Fruit fly (Drosophila melanogaster) whole organism, embryonic: ENCODE measurements around the gene Plc21C.

Experiments
- Abd-B ChIP-seq: fragments of 200-800 bp; sonication (Bioruptor generic); optimal IDR thresholded peaks from 2 replicates; lab custom pipeline; 2018; ENCODE audit warnings: missing biosample characterization, mild to moderate bottlenecking, missing genetic modification characterization, moderate library complexity
- Atf3 ChIP-seq: fragments of 200-800 bp; sonication (Bioruptor generic); optimal IDR thresholded peaks from 3 replicates; lab custom pipeline; 2016; ENCODE audit warnings: missing biosample characterization, missing genetic modification characterization
- Bgb ChIP-seq: fragments of 200-800 bp; sonication (Bioruptor generic); IDR thresholded peaks from 2 replicates; pipeline ENCODE4 v1.3.6; 2022; ENCODE audit warnings: missing biosample characterization, missing genetic modification characterization; ENCODE audit not compliant: partially characterized antibody
- CG10321 ChIP-seq: fragments of 200-800 bp; sonication (Bioruptor generic); IDR thresholded peaks from 2 replicates; pipeline ENCODE4 v1.3.6; 2022; ENCODE audit warnings: missing biosample characterization, missing genetic modification characterization
- CG10654 ChIP-seq: fragments of 200-800 bp; sonication (Bioruptor generic); optimal IDR thresholded peaks from 2 replicates; lab custom pipeline; 2016; ENCODE audit warnings: missing biosample characterization, missing genetic modification characterization
- CG11504 ChIP-seq: fragments of 200-800 bp; sonication (Bioruptor generic); optimal IDR thresholded peaks from 3 replicates; lab custom pipeline; 2019; ENCODE audit warnings: missing biosample characterization, mild to moderate bottlenecking, missing genetic modification characterization, moderate library complexity
- CG13296 ChIP-seq: fragments of 200-800 bp; sonication (Bioruptor generic); optimal IDR thresholded peaks from 3 replicates; lab custom pipeline; 2018; ENCODE audit warnings: missing biosample characterization, mild to moderate bottlenecking, missing genetic modification characterization
- CG14710 ChIP-seq: fragments of 200-800 bp; sonication (Bioruptor generic); optimal IDR thresholded peaks from 3 replicates; lab custom pipeline; 2019; ENCODE audit warnings: missing biosample characterization, mild to moderate bottlenecking, missing genetic modification characterization, moderate library complexity
- CG14965 ChIP-seq: fragments of 200-800 bp; sonication (Bioruptor generic); optimal IDR thresholded peaks from 2 replicates; lab custom pipeline; 2016; ENCODE audit warnings: missing biosample characterization, missing genetic modification characterization, borderline replicate concordance
- CG18619 ChIP-seq: fragments of 200-800 bp; sonication (Bioruptor generic); optimal IDR thresholded peaks from 3 replicates; lab custom pipeline; 2017; ENCODE audit warnings: missing biosample characterization, mild to moderate bottlenecking, missing genetic modification characterization
- CG32772 ChIP-seq: fragments of 200-800 bp; sonication (Bioruptor generic); IDR thresholded peaks from 2 replicates; pipeline ENCODE4 v1.3.6; 2022; ENCODE audit warnings: missing biosample characterization, missing genetic modification characterization
- CG3281 ChIP-seq: fragments of 200-800 bp; sonication (Bioruptor generic); optimal IDR thresholded peaks from 3 replicates; lab custom pipeline; 2017; ENCODE audit warnings: missing biosample characterization, mild to moderate bottlenecking, missing genetic modification characterization
- CG6272 ChIP-seq: fragments of 200-800 bp; sonication (Bioruptor generic); IDR thresholded peaks from 2 replicates; pipeline ENCODE4 v1.3.6; 2022; ENCODE audit warnings: missing biosample characterization, missing genetic modification characterization
- CG6689 ChIP-seq: fragments of 200-800 bp; sonication (Bioruptor generic); IDR thresholded peaks from 2 replicates; pipeline ENCODE4 v1.3.6; 2022; ENCODE audit warnings: missing biosample characterization, missing genetic modification characterization
- CG6854 ChIP-seq: fragments of 200-800 bp; sonication (Bioruptor generic); optimal IDR thresholded peaks from 3 replicates; lab custom pipeline; 2017; ENCODE audit warnings: missing biosample characterization, mild to moderate bottlenecking, missing genetic modification characterization
- CG9609 ChIP-seq: fragments of 200-800 bp; sonication (Bioruptor generic); optimal IDR thresholded peaks from 3 replicates; lab custom pipeline; 2016; ENCODE audit warnings: missing biosample characterization, missing genetic modification characterization
- CG9817 ChIP-seq: fragments of 200-800 bp; sonication (Bioruptor generic); optimal IDR thresholded peaks from 2 replicates; lab custom pipeline; 2018; ENCODE audit warnings: missing biosample characterization, mild to moderate bottlenecking, missing genetic modification characterization, moderate library complexity
- CHES-1-like ChIP-seq: fragments of 200-800 bp; sonication (Bioruptor generic); optimal IDR thresholded peaks from 2 replicates; lab custom pipeline; 2016; ENCODE audit warnings: missing biosample characterization, missing genetic modification characterization
- Dbx ChIP-seq: fragments of 200-800 bp; sonication (Bioruptor generic); IDR thresholded peaks from 3 replicates; pipeline ENCODE4 v1.3.6; 2022; ENCODE audit warnings: missing biosample characterization, missing genetic modification characterization
- Deaf1 ChIP-seq: fragments of 200-800 bp; optimal IDR thresholded peaks from 3 replicates; lab custom pipeline; 2019; ENCODE audit warnings: missing biosample characterization, mild to moderate bottlenecking, missing genetic modification characterization, moderate library complexity
- Doc2 ChIP-seq: fragments of 200-800 bp; sonication (Bioruptor generic); IDR thresholded peaks from 2 replicates; pipeline ENCODE4 v1.3.6; 2022; ENCODE audit warnings: missing biosample characterization, missing genetic modification characterization
- Doc3 ChIP-seq: fragments of 200-800 bp; sonication (Bioruptor generic); IDR thresholded peaks from 3 replicates; pipeline ENCODE4 v1.3.6; 2022; ENCODE audit warnings: missing biosample characterization, missing genetic modification characterization; ENCODE audit not compliant: partially characterized antibody
- ERR ChIP-seq: fragments of 200-800 bp; sonication (Bioruptor generic); optimal IDR thresholded peaks from 2 replicates; lab custom pipeline; 2016; ENCODE audit warnings: missing biosample characterization, missing genetic modification characterization
- Ets65A ChIP-seq: fragments of 200-800 bp; sonication (Bioruptor generic); peaks from one replicate; lab custom pipeline; 2016; ENCODE audit warnings: missing biosample characterization, missing genetic modification characterization
- Fer1 ChIP-seq: fragments of 200-800 bp; sonication (Bioruptor generic); optimal IDR thresholded peaks from 2 replicates; lab custom pipeline; 2017; ENCODE audit warnings: missing biosample characterization, mild to moderate bottlenecking, missing genetic modification characterization
- Fer3 ChIP-seq: fragments of 200-800 bp; sonication (Bioruptor generic); optimal IDR thresholded peaks from 2 replicates; lab custom pipeline; 2018; ENCODE audit warnings: missing biosample characterization, mild to moderate bottlenecking, missing genetic modification characterization, moderate library complexity
- Gsc ChIP-seq: fragments of 200-800 bp; sonication (Bioruptor generic); IDR thresholded peaks from 2 replicates; pipeline ENCODE4 v1.3.6; 2022; ENCODE audit warnings: missing biosample characterization, missing genetic modification characterization
- HLH3B ChIP-seq: fragments of 200-800 bp; sonication (Bioruptor generic); IDR thresholded peaks from 2 replicates; pipeline ENCODE4 v1.3.6; 2022; ENCODE audit warnings: missing biosample characterization, missing genetic modification characterization
- Kr ChIP-seq: fragments of 200-800 bp; sonication (Bioruptor generic); optimal IDR thresholded peaks from 2 replicates; lab custom pipeline; 2017; ENCODE audit warnings: missing biosample characterization, mild to moderate bottlenecking, missing genetic modification characterization
- Poxn ChIP-seq: fragments of 200-800 bp; sonication (Bioruptor generic); IDR thresholded peaks from 2 replicates; pipeline ENCODE4 v1.3.6; 2022; ENCODE audit warnings: missing biosample characterization, missing genetic modification characterization
- Sry-δ ChIP-seq: fragments of 200-800 bp; sonication (Bioruptor generic); optimal IDR thresholded peaks from 2 replicates; lab custom pipeline; 2016; ENCODE audit warnings: missing biosample characterization, missing genetic modification characterization
- ap ChIP-seq: fragments of 200-800 bp; sonication (Bioruptor generic); IDR thresholded peaks from 2 replicates; pipeline ENCODE4 v1.3.6; 2022; ENCODE audit warnings: missing biosample characterization, missing genetic modification characterization
- az2 ChIP-seq: fragments of 200-800 bp; sonication (Bioruptor generic); optimal IDR thresholded peaks from 3 replicates; lab custom pipeline; 2016; ENCODE audit warnings: missing biosample characterization, missing genetic modification characterization
- bbx ChIP-seq: fragments of 200-800 bp; sonication (Bioruptor generic); IDR thresholded peaks from 2 replicates; pipeline ENCODE4 v1.3.6; 2022; ENCODE audit warnings: missing biosample characterization, missing genetic modification characterization; ENCODE audit not compliant: partially characterized antibody
- eve ChIP-seq, 2 experiments: fragments of >200 bp; optimal IDR thresholded peaks; 2 replicates each; lab custom pipeline; 2017; ENCODE audit warnings: missing biosample characterization in 2 of 2, missing genetic modification characterization in 2 of 2
- eyg ChIP-seq: fragments of 200-800 bp; sonication (Bioruptor generic); optimal IDR thresholded peaks from 3 replicates; lab custom pipeline; 2016; ENCODE audit warnings: missing biosample characterization, missing genetic modification characterization
- hkb ChIP-seq, 2 experiments: fragments of 200-800 bp in 1 of 2; fragments of >200 bp in 1 of 2; sonication (Bioruptor generic) in 1 of 2; IDR thresholded peaks in 1 of 2; optimal IDR thresholded peaks in 1 of 2; 2 replicates each; pipeline versions ENCODE4 v1.3.6 to Lab custom; 2017 to 2022; ENCODE audit warnings: missing biosample characterization in 1 of 2, missing genetic modification characterization in 1 of 2
- insv ChIP-seq, 2 experiments: fragments of 200-800 bp; sonication (Bioruptor generic); optimal IDR thresholded peaks; 3 replicates each; lab custom pipeline; 2016 to 2018; ENCODE audit warnings: missing biosample characterization in 2 of 2, missing genetic modification characterization in 2 of 2
- kni ChIP-seq: fragments of 200-800 bp; sonication (Bioruptor generic); optimal IDR thresholded peaks from 3 replicates; lab custom pipeline; 2017; ENCODE audit warnings: mild to moderate bottlenecking, missing biosample characterization, missing genetic modification reagents, missing genetic modification characterization
- lab ChIP-seq: fragments of 200-800 bp; sonication (Bioruptor generic); optimal IDR thresholded peaks from 3 replicates; lab custom pipeline; 2017; ENCODE audit warnings: missing biosample characterization, missing genetic modification characterization, mild to moderate bottlenecking, moderate library complexity, missing genetic modification reagents
- nom ChIP-seq: fragments of 200-800 bp; sonication (Bioruptor generic); optimal IDR thresholded peaks from 2 replicates; lab custom pipeline; 2017; ENCODE audit warnings: missing biosample characterization, missing genetic modification characterization, mild to moderate bottlenecking, moderate library complexity, missing genetic modification reagents
- onecut ChIP-seq: fragments of 200-800 bp; sonication (Bioruptor generic); IDR thresholded peaks from 2 replicates; pipeline ENCODE4 v1.3.6; 2022; ENCODE audit warnings: missing biosample characterization, missing genetic modification characterization
- p53 ChIP-seq: fragments of 200-800 bp; sonication (Bioruptor generic); optimal IDR thresholded peaks from 2 replicates; lab custom pipeline; 2016; ENCODE audit warnings: missing biosample characterization, missing genetic modification characterization
- pros ChIP-seq: fragments of 200-800 bp; sonication (Bioruptor generic); optimal IDR thresholded peaks from 3 replicates; lab custom pipeline; 2019; ENCODE audit warnings: missing biosample characterization, mild to moderate bottlenecking, missing genetic modification characterization, moderate library complexity
- so ChIP-seq: fragments of 200-800 bp; sonication (Bioruptor generic); IDR thresholded peaks from 3 replicates; pipeline ENCODE4 v1.3.6; 2022; ENCODE audit warnings: missing biosample characterization, missing genetic modification characterization
- ssp ChIP-seq: fragments of 200-800 bp; sonication (Bioruptor generic); IDR thresholded peaks from 2 replicates; pipeline ENCODE4 v1.3.6; 2022; ENCODE audit warnings: missing biosample characterization, missing genetic modification characterization
- stc ChIP-seq: fragments of 200-800 bp; sonication (Bioruptor generic); IDR thresholded peaks from 2 replicates; pipeline ENCODE4 v1.3.6; 2022; ENCODE audit warnings: missing biosample characterization, missing genetic modification characterization
- toy ChIP-seq: fragments of 200-800 bp; sonication (Bioruptor generic); IDR thresholded peaks from 2 replicates; pipeline ENCODE4 v1.3.6; 2022; ENCODE audit warnings: missing biosample characterization, missing genetic modification characterization
- vvl ChIP-seq: fragments of 200-800 bp; sonication (Bioruptor generic); IDR thresholded peaks from 2 replicates; pipeline ENCODE4 v1.3.6; 2022; ENCODE audit warnings: missing biosample characterization, missing genetic modification characterization
- yki ChIP-seq: fragments of >200 bp; optimal IDR thresholded peaks from 3 replicates; lab custom pipeline; 2018

Plc21C gene

DNA sequence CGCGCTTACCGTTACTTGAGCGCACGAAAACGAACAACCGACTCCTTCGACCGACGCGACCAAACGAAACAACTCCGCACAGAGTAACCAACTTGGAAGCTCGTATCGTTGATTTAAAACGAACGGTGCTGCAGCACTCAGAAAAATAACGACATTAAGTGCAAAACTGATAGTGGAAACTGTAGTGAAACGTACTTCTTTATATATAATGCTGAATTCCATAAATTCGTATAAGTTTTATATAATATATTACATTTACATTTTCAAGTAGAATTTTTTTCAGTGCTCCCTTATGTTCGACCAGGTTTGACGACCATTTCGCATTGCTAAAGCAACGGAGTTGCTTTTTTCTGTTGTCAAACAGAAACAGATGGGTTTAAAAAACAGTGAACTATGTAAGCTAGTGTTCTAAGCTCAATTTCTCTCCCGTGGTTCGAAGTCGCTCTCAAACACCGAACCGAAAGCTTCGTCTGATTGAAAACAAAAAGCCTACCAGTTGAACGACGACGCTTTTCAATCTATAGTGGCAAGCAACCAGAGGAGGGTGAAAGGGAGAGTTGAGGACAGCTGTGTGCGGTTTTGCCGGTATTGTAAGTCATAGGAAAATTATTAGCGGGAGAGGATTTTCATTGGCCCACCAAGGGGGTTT lies 38.2 kb upstream of the Plc21C start, which contains the start of gene CG17075 (continued):
- TF ChIP-seq CG6854 (GFP tag; lab: Kevin White, UChicago) (peak; percentile 92), Ets65A (GFP tag; lab: Kevin White, UChicago) (peak; percentile 90), CG6689 (GFP tag; lab: Robert Waterston, UW) (peak; percentile 94), CG10321 (GFP tag; lab: Robert Waterston, UW) (peak; percentile 78), Gsc (GFP tag; lab: Robert Waterston, UW) (peak; percentile 79), lab (GFP tag; lab: Kevin White, UChicago) (peak; percentile 98), ERR (GFP tag; lab: Kevin White, UChicago) (peak; percentile 69), Bgb (GFP tag; lab: Robert Waterston, UW) (no peak), Doc2 (GFP tag; lab: Robert Waterston, UW) (peak; percentile 82), nom (GFP tag; lab: Kevin White, UChicago) (peak; percentile 40), az2 (GFP tag; lab: Kevin White, UChicago) (peak; percentile 94), Sry-δ (GFP tag; lab: Kevin White, UChicago) (peak; percentile 28), HLH3B (peak; percentile 96), kni (peak; percentile 38), yki (lab: Kevin White, UChicago) (no peak), hkb (optimal IDR thresholded peaks at IDR 0.05; lab: Kevin White, UChicago) (no peak), hkb (GFP tag; IDR thresholded peaks at IDR 0.05; lab: Robert Waterston, UW) (peak; percentile 96), Fer1 (peak; percentile 97), ssp (GFP tag; lab: Robert Waterston, UW) (peak; percentile 85), Fer3 (tag; lab: Kevin White, UChicago) (peak; percentile 96), Abd-B (GFP tag; lab: Kevin White, UChicago) (peak; percentile 93), bbx (GFP tag; lab: Robert Waterston, UW) (no peak), onecut (peak; percentile 86), CG13296 (GFP tag; lab: Kevin White, UChicago) (peak; percentile 95), vvl (GFP tag; lab: Robert Waterston, UW) (peak; percentile 98), CG10654 (GFP tag; lab: Kevin White, UChicago) (peak; percentile 89), toy (GFP tag; lab: Robert Waterston, UW) (peak; percentile 85), CG3281 (peak; percentile 95), CG32772 (GFP tag; lab: Robert Waterston, UW) (peak; percentile 97), pros (no peak), CG9609 (GFP tag; lab: Kevin White, UChicago) (peak; percentile 57), Doc3 (GFP tag; lab: Robert Waterston, UW) (no peak), eyg (peak; percentile 38), eve (GFP tag; optimal IDR thresholded peaks at IDR 0.05; lab: Kevin White, UChicago) (no peak), stc (GFP tag; lab: Robert Waterston, UW) (peak; percentile 93), Kr (GFP tag; lab: Kevin White, UChicago) (no peak), Deaf1 (tag; lab: Kevin White, UChicago) (peak; percentile 92), CG14710 (tag; lab: Kevin White, UChicago) (peak; percentile 79), CG6272 (peak; percentile 91), Poxn (peak; percentile 83), CG18619 (GFP tag; lab: Kevin White, UChicago) (peak; percentile 94), CG14965 (GFP tag; lab: Kevin White, UChicago) (no peak), ap (GFP tag; lab: Robert Waterston, UW) (peak; percentile 96), p53 (GFP tag; lab: Kevin White, UChicago) (peak; percentile 67), Atf3 (peak; percentile 30), CG11504 (tag; lab: Kevin White, UChicago) (peak; percentile 96), Dbx (GFP tag; lab: Robert Waterston, UW) (peak; percentile 97), insv (GFP tag; optimal IDR thresholded peaks at IDR 0.05; lab: Kevin White, UChicago) (peak in 1 of 2 experiments; percentile 49), CG9817 (peak; percentile 93), CHES-1-like (peak; percentile 68), so (peak; percentile 93)
